Worm (Caenorhabditis elegans): Measurements from ENCODE around the gene ceh-39.

ce11 chrX:1847685-1848084, 8.3 kb downstream of the ceh-39 start:
- TF ChIP-seq unc-55 (GFP tag; optimal IDR thresholded peaks at IDR 0.05) (no peak), ceh-2 (tag; optimal IDR thresholded peaks at IDR 0.05) (no peak), nhr-11 (tag; optimal IDR thresholded peaks at IDR 0.05) (no peak)
